Fruit fly (Drosophila melanogaster) whole organism, pupa: ENCODE results near the gene CG17154.

ENCODE experiments used
- CG12605 ChIP-seq: fragments of 200-800 bp; sonication (Bioruptor generic); IDR thresholded peaks from 2 replicates; pipeline ENCODE4 v1.3.6; 2022; ENCODE audit warnings: missing biosample characterization, missing genetic modification characterization
- CG14655 ChIP-seq: fragments of 200-800 bp; sonication (Bioruptor generic); optimal IDR thresholded peaks from 3 replicates; lab custom pipeline; 2017; ENCODE audit warnings: mild to moderate bottlenecking, missing biosample characterization, missing genetic modification reagents, missing genetic modification characterization
- CG15710 ChIP-seq: fragments of 200-800 bp; sonication (Bioruptor generic); optimal IDR thresholded peaks from 2 replicates; lab custom pipeline; 2018; ENCODE audit warnings: missing biosample characterization, mild to moderate bottlenecking, missing genetic modification characterization, moderate library complexity
- CG32121 ChIP-seq: fragments of 200-800 bp; sonication (Bioruptor generic); IDR thresholded peaks from 2 replicates; pipeline ENCODE4 v1.3.6; 2022; ENCODE audit warnings: missing biosample characterization, missing genetic modification characterization
- CG8159 ChIP-seq: fragments of 200-800 bp; sonication (Bioruptor generic); optimal IDR thresholded peaks from 3 replicates; lab custom pipeline; 2018; ENCODE audit warnings: missing biosample characterization, mild to moderate bottlenecking, missing genetic modification characterization, moderate library complexity
- CG9948 ChIP-seq: fragments of 200-800 bp; sonication (Bioruptor generic); optimal IDR thresholded peaks from 2 replicates; lab custom pipeline; 2018; ENCODE audit warnings: missing biosample characterization, mild to moderate bottlenecking, missing genetic modification characterization, moderate library complexity
- D1 ChIP-seq: fragments of 200-800 bp; sonication (Bioruptor generic); optimal IDR thresholded peaks from 2 replicates; lab custom pipeline; 2018; ENCODE audit warnings: missing biosample characterization, mild to moderate bottlenecking, missing genetic modification characterization, moderate library complexity
- EcR ChIP-seq: fragments of 200-800 bp; sonication (Bioruptor generic); optimal IDR thresholded peaks from 3 replicates; lab custom pipeline; 2019; ENCODE audit warnings: missing biosample characterization, missing genetic modification characterization, mild to moderate bottlenecking, moderate library complexity, missing genetic modification reagents
- Ets98B ChIP-seq: fragments of 200-800 bp; sonication (Bioruptor generic); IDR thresholded peaks from 2 replicates; pipeline ENCODE4 v1.3.6; 2022; ENCODE audit warnings: missing biosample characterization, missing genetic modification characterization
- Pif1A ChIP-seq: fragments of 200-800 bp; sonication (Bioruptor generic); optimal IDR thresholded peaks from 3 replicates; lab custom pipeline; 2016; ENCODE audit warnings: missing biosample characterization, missing genetic modification characterization
- Pif1B ChIP-seq: fragments of 200-800 bp; sonication (Bioruptor generic); optimal IDR thresholded peaks from 3 replicates; lab custom pipeline; 2016; ENCODE audit warnings: missing biosample characterization, missing genetic modification characterization
- fd96Ca ChIP-seq: fragments of 200-800 bp; sonication (Bioruptor generic); IDR thresholded peaks from 3 replicates; pipeline ENCODE4 v1.3.6; 2022; ENCODE audit warnings: missing biosample characterization, missing genetic modification characterization
- gl ChIP-seq: fragments of 200-800 bp; sonication (Bioruptor generic); optimal IDR thresholded peaks from 2 replicates; lab custom pipeline; 2018; ENCODE audit warnings: missing biosample characterization, mild to moderate bottlenecking, missing genetic modification characterization
- rn ChIP-seq: fragments of 200-800 bp; sonication (Bioruptor generic); IDR thresholded peaks from 2 replicates; pipeline ENCODE4 v1.3.6; 2022; ENCODE audit warnings: missing biosample characterization, missing genetic modification characterization

- peak; percentile 81 for TF ChIP-seq CG14655 (GFP tag; lab: Kevin White, UChicago)
- TF ChIP-seq CG12605 (GFP tag; lab: Robert Waterston, UW), result peak; percentile 44; the same call in 1 of the 2 replicates
- peak; percentile 61 for TF ChIP-seq Pif1A (GFP tag; lab: Kevin White, UChicago)
- TF ChIP-seq fd96Ca (GFP tag; lab: Robert Waterston, UW), result no peak
- peak; percentile 92 for TF ChIP-seq D1
- TF ChIP-seq CG15710 (tag; lab: Kevin White, UChicago), result peak; percentile 86
- peak; percentile 96 for TF ChIP-seq EcR
- TF ChIP-seq gl (tag; lab: Kevin White, UChicago), result no peak
- TF ChIP-seq Pif1B (GFP tag; lab: Kevin White, UChicago), result peak; percentile 64
- peak; percentile 90 for TF ChIP-seq CG8159
- no peak; the same call in 1 of the 2 replicates for TF ChIP-seq Ets98B (GFP tag; lab: Robert Waterston, UW)
- TF ChIP-seq CG32121 (GFP tag; lab: Robert Waterston, UW), result no peak
- peak; percentile 91 for TF ChIP-seq CG9948 (tag; lab: Kevin White, UChicago)
- TF ChIP-seq rn, result peak; percentile 60; the same call in 1 of the 2 replicates
Observed at dm6 chr3L:12111081-12111958, 22.9 kb downstream of the CG17154 start.
